Worm (Caenorhabditis elegans) whole organism, L4 larva: ENCODE results near the gene wrt-3.

ENCODE experiments used
- F26F4.8 ChIP-seq: fragments of 200-800 bp; sonication (Bioruptor generic); conservative IDR thresholded peaks from 2 replicates; pipeline ENCODE4 v1.3.6; 2022; ENCODE audit warnings: missing genetic modification characterization, missing compliant biosample characterization
- F49E8.2 ChIP-seq: sonication (generic microtip); optimal IDR thresholded peaks from 2 replicates; lab custom pipeline; 2016; ENCODE audit warnings: missing compliant biosample characterization, mild to moderate bottlenecking, missing genetic modification characterization, borderline replicate concordance
- R02D3.7 ChIP-seq: fragments of 150-350 bp; sonication (generic microtip); optimal IDR thresholded peaks from 3 replicates; lab custom pipeline; 2014; ENCODE audit warnings: missing biosample characterization, missing genetic modification characterization
- T20F7.1 ChIP-seq: fragments of 200-800 bp; sonication (Bioruptor generic); optimal IDR thresholded peaks from 2 replicates; lab custom pipeline; 2018; ENCODE audit warnings: mild to moderate bottlenecking, missing genetic modification characterization, missing compliant biosample characterization
- Y48G9A.11 ChIP-seq: fragments of 200-800 bp; sonication (Bioruptor generic); IDR thresholded peaks from 2 replicates; pipeline ENCODE4 v1.3.6; 2022; ENCODE audit warnings: missing genetic modification reagents, missing genetic modification characterization, missing compliant biosample characterization
- Y75B8A.6 ChIP-seq: fragments of 200-800 bp; sonication (Bioruptor generic); IDR thresholded peaks from 2 replicates; pipeline ENCODE4 v1.3.6; 2022; ENCODE audit warnings: missing genetic modification reagents, missing genetic modification characterization, missing compliant biosample characterization
- arid-1 ChIP-seq: fragments of 200-800 bp; sonication (Bioruptor generic); conservative IDR thresholded peaks from 2 replicates; pipeline ENCODE4 v1.3.6; 2022; ENCODE audit warnings: missing genetic modification reagents, missing genetic modification characterization, missing compliant biosample characterization
- attf-4 ChIP-seq: sonication (generic microtip); optimal IDR thresholded peaks from 3 replicates; lab custom pipeline; 2017; ENCODE audit warnings: missing biosample characterization, missing genetic modification characterization
- ceh-20 ChIP-seq: fragments of 200-800 bp; sonication (Bioruptor generic); IDR thresholded peaks from 2 replicates; pipeline ENCODE4 v1.3.6; 2022; ENCODE audit warnings: missing genetic modification reagents, missing genetic modification characterization, missing compliant biosample characterization
- ceh-28 ChIP-seq: fragments of 150-350 bp; optimal IDR thresholded peaks from 2 replicates; lab custom pipeline; 2014; ENCODE audit warnings: missing biosample characterization, missing genetic modification reagents, missing genetic modification characterization
- ceh-44 ChIP-seq: fragments of 200-800 bp; sonication (Bioruptor generic); IDR thresholded peaks from 2 replicates; pipeline ENCODE4 v1.3.6; 2022; ENCODE audit warnings: missing genetic modification reagents, missing genetic modification characterization, missing compliant biosample characterization
- ces-1 ChIP-seq: fragments of 150-350 bp; sonication (generic microtip); optimal IDR thresholded peaks from 4 replicates; lab custom pipeline; 2014; ENCODE audit warnings: missing biosample characterization, missing genetic modification reagents, missing genetic modification characterization
- cey-2 ChIP-seq: sonication (generic microtip); optimal IDR thresholded peaks from 3 replicates; lab custom pipeline; 2017; ENCODE audit warnings: missing genetic modification characterization, mild to moderate bottlenecking, missing compliant biosample characterization, antibody characterized with exemption, borderline replicate concordance; ENCODE audit not compliant: insufficient read depth
- daf-19 ChIP-seq: fragments of 200-800 bp; sonication (Bioruptor generic); conservative IDR thresholded peaks from 2 replicates; pipeline ENCODE4 v1.3.6; 2022; ENCODE audit warnings: missing genetic modification characterization, missing compliant biosample characterization
- daf-8 ChIP-seq: fragments of 200-800 bp; sonication (Bioruptor generic); IDR thresholded peaks from 2 replicates; pipeline ENCODE4 v1.3.6; 2022; ENCODE audit warnings: missing genetic modification characterization, missing compliant biosample characterization
- dmd-6 ChIP-seq: fragments of 200-800 bp; sonication (Bioruptor generic); IDR thresholded peaks from 2 replicates; pipeline ENCODE4 v1.3.6; 2022; ENCODE audit warnings: missing genetic modification reagents, missing genetic modification characterization, missing compliant biosample characterization
- dmd-9 ChIP-seq: fragments of 200-800 bp; sonication (Bioruptor generic); IDR thresholded peaks from 2 replicates; pipeline ENCODE4 v1.3.6; 2022; ENCODE audit warnings: missing genetic modification reagents, missing genetic modification characterization, missing compliant biosample characterization
- dpl-1 ChIP-seq: fragments of 150-350 bp; optimal IDR thresholded peaks from 2 replicates; lab custom pipeline; 2014; ENCODE audit warnings: missing biosample characterization, missing genetic modification reagents, missing genetic modification characterization
- dve-1 ChIP-seq: sonication (generic microtip); optimal IDR thresholded peaks from 2 replicates; lab custom pipeline; 2017; ENCODE audit warnings: antibody characterized with exemption, mild to moderate bottlenecking, missing genetic modification characterization, missing compliant biosample characterization; ENCODE audit not compliant: insufficient read depth
- fos-1 ChIP-seq: fragments of 150-350 bp; optimal IDR thresholded peaks from 2 replicates; lab custom pipeline; 2014; ENCODE audit warnings: missing biosample characterization, missing genetic modification characterization
- hif-1 ChIP-seq, 2 experiments: sonication (generic microtip); optimal IDR thresholded peaks; 2 replicates each; lab custom pipeline; 2016 to 2017; ENCODE audit warnings: missing compliant biosample characterization in 2 of 2, missing genetic modification characterization in 2 of 2, missing genetic modification reagents in 2 of 2, missing genotype in 2 of 2, mild to moderate bottlenecking in 1 of 2
- hlh-11 ChIP-seq: fragments of 200-800 bp; sonication (Bioruptor generic); optimal IDR thresholded peaks from 2 replicates; lab custom pipeline; 2018; ENCODE audit warnings: mild to moderate bottlenecking, missing genetic modification characterization, missing compliant biosample characterization
- hlh-30 ChIP-seq: sonication (generic microtip); optimal IDR thresholded peaks from 2 replicates; lab custom pipeline; 2017; ENCODE audit warnings: antibody characterized with exemption, mild to moderate bottlenecking, missing genetic modification characterization, missing compliant biosample characterization; ENCODE audit not compliant: insufficient read depth
- lin-1 ChIP-seq: fragments of 200-800 bp; sonication (Bioruptor generic); IDR thresholded peaks from 2 replicates; pipeline ENCODE4 v1.3.6; 2022; ENCODE audit warnings: missing genetic modification reagents, missing genetic modification characterization, missing compliant biosample characterization
- lin-13 ChIP-seq: fragments of 150-350 bp; optimal IDR thresholded peaks from 2 replicates; lab custom pipeline; 2014; ENCODE audit warnings: missing biosample characterization, missing genetic modification reagents, missing genetic modification characterization
- lin-15B ChIP-seq: fragments of 150-350 bp; sonication (generic microtip); optimal IDR thresholded peaks from 3 replicates; lab custom pipeline; 2014; ENCODE audit warnings: missing biosample characterization, missing genetic modification characterization
- lin-39 ChIP-seq: fragments of 150-350 bp; optimal IDR thresholded peaks from 2 replicates; lab custom pipeline; 2014; ENCODE audit warnings: missing biosample characterization, missing genetic modification reagents, missing genetic modification characterization
- lsy-2 ChIP-seq, 2 experiments: fragments of 150-350 bp in 1 of 2; sonication (generic microtip) in 1 of 2; optimal IDR thresholded peaks; 2 replicates each; lab custom pipeline; 2014 to 2017; ENCODE audit warnings: missing biosample characterization in 2 of 2, missing genetic modification characterization in 2 of 2
- mdl-1 ChIP-seq, 2 experiments: fragments of 150-350 bp in 1 of 2; sonication (generic microtip) in 1 of 2; optimal IDR thresholded peaks; 2 replicates each; lab custom pipeline; 2014 to 2017; ENCODE audit warnings: missing biosample characterization in 2 of 2, missing genetic modification characterization in 2 of 2
- mdt-29 ChIP-seq: fragments of 200-800 bp; sonication (Bioruptor generic); IDR thresholded peaks from 2 replicates; pipeline ENCODE4 v1.3.6; 2022; ENCODE audit warnings: missing genetic modification reagents, missing genetic modification characterization, missing compliant biosample characterization
- mes-2 ChIP-seq: sonication (generic microtip); optimal IDR thresholded peaks from 2 replicates; lab custom pipeline; 2016; ENCODE audit warnings: missing genotype, mild to moderate bottlenecking, missing genetic modification characterization, missing compliant biosample characterization; ENCODE audit not compliant: poor library complexity, severe bottlenecking
- nhr-102 ChIP-seq: sonication (generic microtip); optimal IDR thresholded peaks from 2 replicates; lab custom pipeline; 2016; ENCODE audit warnings: mild to moderate bottlenecking, missing genetic modification characterization, moderate library complexity, missing compliant biosample characterization
- nhr-11 ChIP-seq: fragments of 150-350 bp; optimal IDR thresholded peaks from 2 replicates; lab custom pipeline; 2014; ENCODE audit warnings: missing biosample characterization, missing genetic modification characterization
- nhr-237 ChIP-seq: sonication (generic microtip); optimal IDR thresholded peaks from 2 replicates; lab custom pipeline; 2017; ENCODE audit warnings: missing biosample characterization, missing genetic modification characterization
- nhr-28 ChIP-seq: fragments of 150-350 bp; optimal IDR thresholded peaks from 2 replicates; lab custom pipeline; 2014; ENCODE audit warnings: missing biosample characterization, missing genetic modification characterization
- nhr-77 ChIP-seq: fragments of 150-350 bp; optimal IDR thresholded peaks from 2 replicates; lab custom pipeline; 2014; ENCODE audit warnings: missing biosample characterization, missing genetic modification characterization
- rbr-2 ChIP-seq: sonication (generic microtip); optimal IDR thresholded peaks from 2 replicates; lab custom pipeline; 2016; ENCODE audit warnings: missing genotype, missing genetic modification characterization, missing compliant biosample characterization
- snpc-1.2 ChIP-seq: fragments of 200-800 bp; sonication (Bioruptor generic); IDR thresholded peaks from 2 replicates; pipeline ENCODE4 v1.3.6; 2022; ENCODE audit warnings: missing genetic modification reagents, missing genetic modification characterization, missing compliant biosample characterization
- tra-1 ChIP-seq: fragments of 200-800 bp; sonication (Bioruptor generic); IDR thresholded peaks from 2 replicates; pipeline ENCODE4 v1.3.6; 2022; ENCODE audit warnings: missing genetic modification reagents, missing genetic modification characterization, missing compliant biosample characterization
- unc-130 ChIP-seq: sonication (generic microtip); optimal IDR thresholded peaks from 2 replicates; lab custom pipeline; 2016; ENCODE audit warnings: missing genetic modification reagents, missing genetic modification characterization, missing compliant biosample characterization
- unc-39 ChIP-seq: sonication (generic microtip); optimal IDR thresholded peaks from 2 replicates; lab custom pipeline; 2017; ENCODE audit warnings: missing biosample characterization, missing genetic modification characterization
- unc-62 ChIP-seq, 3 experiments: fragments of 150-350 bp in 1 of 3; sonication (generic microtip); optimal IDR thresholded peaks in 2 of 3; peaks in 1 of 3; 1 replicate in 1 of 3; 2 replicates in 2 of 3; lab custom pipeline; 2014 to 2017; ENCODE audit warnings: missing biosample characterization in 3 of 3, missing genetic modification characterization in 3 of 3, missing genetic modification reagents in 3 of 3, missing genotype in 1 of 3
- zfp-3 ChIP-seq: fragments of 200-800 bp; sonication (Bioruptor generic); conservative IDR thresholded peaks from 2 replicates; pipeline ENCODE4 v1.3.6; 2022; ENCODE audit warnings: missing genetic modification reagents, missing genetic modification characterization, missing compliant biosample characterization

The wrt-3 gene

DNA sequence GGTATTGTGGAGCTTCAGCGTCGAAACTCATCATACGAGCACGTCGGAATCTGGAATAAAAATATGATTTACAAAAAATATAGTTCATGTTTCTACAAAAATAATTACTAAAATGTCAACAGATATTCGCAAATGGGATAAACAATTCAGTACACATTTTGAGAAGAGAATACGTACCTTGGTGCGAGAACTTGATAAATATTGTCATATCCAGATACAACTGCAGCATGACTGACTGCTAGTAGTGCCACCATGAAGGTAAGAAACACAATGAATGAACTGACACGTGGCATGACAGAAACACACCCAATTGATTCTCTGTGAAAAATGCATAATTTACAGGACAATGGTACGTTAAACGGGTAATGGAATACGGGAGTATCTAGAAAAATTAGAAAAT, 41.4 kb upstream of the wrt-3 start, which contains the start of gene nlp-35:
Gene nlp-35 (minus strand): TSS at position 319 of the 400 bp plus-strand sequence.
- no peak for TF ChIP-seq T20F7.1
- TF ChIP-seq daf-19 (GFP tag; lab: Robert Waterston, UW): no peak
- no peak for TF ChIP-seq lin-13
- TF ChIP-seq tra-1: no peak
- no peak for TF ChIP-seq fos-1
- 0 out of 2 replicates have a peak, but pooled peaks have one; percentile 52 for TF ChIP-seq mdt-29
- no peak for TF ChIP-seq F26F4.8 (GFP tag; lab: Robert Waterston, UW)
- TF ChIP-seq F49E8.2 (tag; lab: Kevin White, UChicago): no peak
- no peak for TF ChIP-seq rbr-2 (tag; lab: Kevin White, UChicago)
- TF ChIP-seq dmd-9 (GFP tag; lab: Robert Waterston, UW): no peak
- TF ChIP-seq lin-15B: no peak
- TF ChIP-seq attf-4 (tag; lab: Kevin White, UChicago): no peak
- 0 out of 2 replicates have a peak, but pooled peaks have one; percentile 63 for TF ChIP-seq zfp-3 (GFP tag; lab: Robert Waterston, UW)
- TF ChIP-seq dpl-1 (GFP tag; lab: Kevin White, UChicago): no peak

DNA sequence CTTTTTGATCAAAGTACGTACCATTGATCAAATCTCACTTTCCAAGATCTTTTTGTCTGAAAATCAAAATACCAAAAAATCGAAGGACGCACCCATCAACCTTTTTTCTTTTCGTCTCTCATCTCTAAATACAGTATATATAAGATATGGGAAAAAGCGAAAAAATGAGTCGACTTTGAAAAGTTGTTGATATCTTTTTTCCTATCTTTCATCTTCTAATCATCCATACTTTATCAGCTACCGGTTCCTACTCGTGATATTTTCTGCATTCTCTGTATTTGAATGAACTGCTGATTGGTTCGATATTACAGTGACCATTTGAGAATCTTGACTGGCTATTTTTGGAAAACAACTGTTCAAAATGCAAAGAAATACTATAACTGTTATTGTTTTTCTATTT, 39.6 kb upstream of the wrt-3 start, which contains the start of gene C33A12.19:
Gene C33A12.19 (plus strand): TSS at position 169 of the 400 bp plus-strand sequence.
- TF ChIP-seq nhr-77: peak; percentile 19
- no peak for TF ChIP-seq ces-1
- TF ChIP-seq arid-1: no peak
- peak; percentile 50 for TF ChIP-seq hlh-11 (tag; lab: Kevin White, UChicago)
- TF ChIP-seq unc-62 (GFP tag; optimal IDR thresholded peaks at IDR 0.05 in 1 of 2; lab: Kevin White, UChicago): peak in 1 of 2 experiments; percentile 88
- no peak for TF ChIP-seq unc-62 (tag; optimal IDR thresholded peaks at IDR 0.05; lab: Kevin White, UChicago)
- no peak for TF ChIP-seq mes-2
- no peak for TF ChIP-seq snpc-1.2
- TF ChIP-seq dmd-6 (GFP tag; lab: Robert Waterston, UW): peak; percentile 36
- no peak for TF ChIP-seq daf-8 (GFP tag; lab: Robert Waterston, UW)
- TF ChIP-seq ceh-28: no peak
- peak in 1 of 2 experiments; percentile 74 for TF ChIP-seq mdl-1 (tag; optimal IDR thresholded peaks at IDR 0.05; lab: Kevin White, UChicago)
- no peak for TF ChIP-seq R02D3.7 (tag; lab: Kevin White, UChicago)
- no peak for TF ChIP-seq Y75B8A.6 (GFP tag; lab: Robert Waterston, UW)
- peak; percentile 53 for TF ChIP-seq hlh-30
- TF ChIP-seq F26F4.8 (GFP tag; lab: Robert Waterston, UW): no peak
- no peak for TF ChIP-seq lin-39
- no peak for TF ChIP-seq hif-1 (tag; optimal IDR thresholded peaks at IDR 0.05; lab: Kevin White, UChicago)
- no peak for TF ChIP-seq ceh-44
- TF ChIP-seq unc-39 (tag; lab: Kevin White, UChicago): no peak
- TF ChIP-seq unc-130 (GFP tag; lab: Kevin White, UChicago): no peak
- TF ChIP-seq dve-1 (tag; lab: Kevin White, UChicago): peak; percentile 34
- TF ChIP-seq nhr-11 (tag; lab: Kevin White, UChicago): no peak
- TF ChIP-seq nhr-237 (tag; lab: Kevin White, UChicago): no peak
- peak in 1 of 2 experiments; percentile 37 for TF ChIP-seq lsy-2 (tag; optimal IDR thresholded peaks at IDR 0.05; lab: Kevin White, UChicago)
- no peak for TF ChIP-seq ceh-20 (GFP tag; lab: Robert Waterston, UW)
- TF ChIP-seq lin-1 (GFP tag; lab: Robert Waterston, UW): no peak
- TF ChIP-seq nhr-28 (tag; lab: Kevin White, UChicago): peak; percentile 56
- TF ChIP-seq cey-2: peak; percentile 20
- no peak for TF ChIP-seq Y48G9A.11
- no peak for TF ChIP-seq nhr-102 (tag; lab: Kevin White, UChicago)
- TF ChIP-seq, all 104 proteins: peak for 10
